Fruit fly (Drosophila melanogaster) whole organism, larva: ENCODE results near the gene Atet.

Experiments used
- noc ChIP-seq: fragments of 200-800 bp; sonication (Bioruptor generic); optimal IDR thresholded peaks from 3 replicates; lab custom pipeline; 2019; ENCODE audit warnings: missing biosample characterization, mild to moderate bottlenecking, missing genetic modification characterization, moderate library complexity

Gene Atet

dm6 chr2L:4345569-4346131 lies 11.9 kb downstream of the Atet start:
- TF ChIP-seq noc (tag; lab: Kevin White, UChicago), result no peak

- TF ChIP-seq noc (tag; lab: Kevin White, UChicago), result no peak
Measured at dm6 chr2L:4346619-4347310, 13.1 kb downstream of the Atet start.

DNA sequence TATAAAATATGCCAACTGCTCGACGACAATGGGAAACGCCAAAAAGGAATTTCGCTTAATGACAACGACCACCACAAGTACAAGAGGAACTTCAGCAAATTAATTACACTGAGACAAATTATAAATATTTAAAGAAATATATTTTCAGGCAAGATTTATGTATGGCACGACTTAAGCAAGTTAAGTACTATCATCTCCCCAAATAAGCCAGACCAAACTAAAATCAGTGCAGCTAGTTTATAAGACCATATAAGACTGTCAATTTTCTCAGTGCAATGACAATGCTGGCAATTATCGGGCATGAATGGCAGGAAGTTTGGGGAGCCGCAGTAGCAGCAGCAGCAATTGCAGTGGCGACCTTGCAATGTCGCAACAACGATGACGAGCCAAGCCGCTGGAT lies 14.8 kb downstream of the Atet start:
- no peak for TF ChIP-seq noc (tag; lab: Kevin White, UChicago)

- TF ChIP-seq noc (tag; lab: Kevin White, UChicago), result no peak
Measured at dm6 chr2L:4349677-4350076, 16.0 kb downstream of the Atet start.

DNA sequence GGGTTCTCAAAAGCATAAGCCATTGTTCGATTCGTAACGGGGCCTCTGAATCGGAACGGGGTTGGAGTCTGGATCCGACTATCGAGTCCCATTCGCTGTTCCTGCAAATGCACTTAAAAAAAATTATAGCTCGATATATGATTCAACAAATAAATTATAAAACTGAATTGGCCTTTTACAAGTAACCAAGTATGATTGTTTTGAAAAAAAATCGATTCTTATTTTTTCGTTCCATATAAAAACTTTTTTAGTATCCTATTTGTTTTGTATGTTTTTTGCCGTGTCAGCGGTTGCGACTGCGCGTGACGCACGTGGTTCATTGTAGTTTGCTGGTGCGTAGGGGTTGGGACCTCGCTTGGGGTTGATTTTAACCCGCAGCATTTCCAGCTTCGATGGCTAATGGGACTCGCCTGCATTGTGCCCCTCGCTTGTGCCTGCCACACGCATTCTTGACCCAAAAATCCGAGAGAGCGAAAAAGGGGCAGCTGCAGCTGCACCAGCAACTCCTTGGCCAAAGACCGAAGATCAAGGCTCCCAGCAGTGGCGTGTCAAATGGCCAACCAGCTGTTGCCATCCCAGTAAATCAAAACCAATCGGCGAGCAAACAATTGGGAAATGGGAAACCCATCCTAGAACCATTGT lies 17.1 kb downstream of the Atet start:
- TF ChIP-seq noc (tag; lab: Kevin White, UChicago), result no peak

DNA sequence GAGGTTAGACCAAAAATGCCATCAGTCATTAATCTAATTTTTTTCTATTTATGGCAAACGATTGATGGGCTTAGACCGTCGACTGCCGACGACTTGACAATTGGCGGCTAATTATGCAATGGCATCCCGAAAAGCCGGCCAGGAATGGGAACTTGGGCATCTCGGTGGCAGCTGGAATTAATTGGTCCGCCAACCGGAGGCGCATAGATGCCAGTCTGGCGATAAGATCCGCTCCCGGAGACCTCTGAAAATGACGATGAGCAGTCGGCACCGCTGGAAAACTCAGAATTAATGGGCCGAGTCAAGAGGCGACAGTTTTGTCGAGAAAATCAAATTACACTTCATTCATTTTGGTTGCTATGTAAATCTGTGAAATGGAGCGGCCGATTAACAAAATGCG lies 19.0 kb downstream of the Atet start, which contains the start of gene CG15429:
TSS of gene CG15429 (plus strand) at position 301 of the 400 bp plus-strand sequence.
- no peak for TF ChIP-seq noc (tag; lab: Kevin White, UChicago)

dm6 chr2L:4355066-4355465 lies 21.4 kb downstream of the Atet start:
- no peak for TF ChIP-seq noc (tag; lab: Kevin White, UChicago)

- no peak for TF ChIP-seq noc (tag; lab: Kevin White, UChicago)
Measured at dm6 chr2L:4359156-4359555, 25.4 kb downstream of the Atet start.

DNA sequence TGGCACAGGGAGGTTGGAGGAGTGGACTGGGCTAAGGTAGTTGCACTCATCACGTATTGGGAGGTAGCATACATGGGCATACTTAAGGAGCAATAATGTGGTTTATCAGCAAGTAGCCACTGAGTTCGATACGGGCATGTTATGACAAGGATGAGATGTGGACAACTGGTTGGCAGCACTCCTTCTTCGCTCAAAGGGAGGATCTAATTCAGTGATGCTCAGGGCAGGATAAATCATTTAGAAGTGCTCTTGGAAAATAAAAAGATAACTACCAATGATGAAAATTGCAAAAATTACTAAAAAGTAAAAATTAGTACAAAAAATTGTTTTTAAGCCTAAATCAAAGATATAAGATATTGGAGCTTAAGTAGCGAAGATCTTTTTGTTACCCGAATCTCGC lies 27.2 kb downstream of the Atet start:
- no peak for TF ChIP-seq noc (tag; lab: Kevin White, UChicago)

DNA sequence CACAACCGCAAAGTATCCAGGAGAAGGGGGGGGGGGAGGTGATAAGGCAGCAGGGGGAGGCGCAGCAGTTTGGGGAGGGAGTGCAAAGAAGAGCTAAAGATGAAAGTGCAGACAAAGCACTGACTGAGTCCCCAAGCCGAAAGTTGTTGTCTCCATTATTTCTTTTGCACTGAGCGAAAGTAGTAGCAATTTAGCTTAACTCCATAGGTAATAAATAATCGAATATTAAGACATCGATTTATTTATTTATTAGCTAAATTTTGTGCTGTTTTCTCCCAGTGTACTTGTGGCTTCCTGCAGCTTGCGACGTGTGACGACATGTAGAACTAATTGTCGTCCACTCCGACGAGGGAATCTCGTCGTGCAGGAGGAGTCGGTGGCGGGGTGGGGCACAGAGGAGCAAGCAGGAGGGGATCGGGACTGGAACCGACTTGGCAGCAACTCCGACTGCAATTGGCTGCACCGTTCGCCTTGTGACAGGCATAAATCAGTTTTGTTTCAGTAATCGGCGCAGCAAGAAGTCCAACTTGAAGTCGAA lies 27.8 kb downstream of the Atet start, which contains the start of gene Traf4:
TSS of gene Traf4 (plus strand) at position 488 of the 538 bp plus-strand sequence.
- TF ChIP-seq noc (tag; lab: Kevin White, UChicago), result no peak

DNA sequence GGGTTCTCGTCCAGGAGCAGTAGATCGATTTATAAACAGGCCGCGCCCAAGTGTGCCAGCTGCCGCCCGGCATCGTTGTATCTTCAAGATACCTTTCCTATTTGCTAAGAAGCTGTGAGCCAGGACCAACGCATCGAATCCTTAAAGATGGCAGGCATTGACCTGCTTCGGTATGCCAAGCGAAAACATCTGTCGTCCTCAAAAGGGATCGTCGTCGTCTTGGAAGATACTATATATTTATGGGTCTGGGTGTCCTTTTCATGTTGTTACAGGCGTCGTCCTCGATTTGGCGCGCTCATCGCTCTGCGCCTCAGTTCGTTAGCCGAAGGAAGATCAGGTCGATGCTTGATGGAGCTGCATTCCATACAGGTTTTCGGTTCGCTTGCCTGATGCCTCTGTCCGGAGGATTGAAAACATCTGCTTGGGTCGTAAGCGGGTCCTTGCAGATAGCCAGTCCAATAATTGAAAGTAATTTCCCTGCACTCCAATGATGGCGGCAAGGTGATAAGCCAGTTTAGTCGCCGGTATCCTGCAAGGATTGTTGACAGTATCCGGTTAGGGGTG lies 30.1 kb downstream of the Atet start:
- no peak for TF ChIP-seq noc (tag; lab: Kevin White, UChicago)

DNA sequence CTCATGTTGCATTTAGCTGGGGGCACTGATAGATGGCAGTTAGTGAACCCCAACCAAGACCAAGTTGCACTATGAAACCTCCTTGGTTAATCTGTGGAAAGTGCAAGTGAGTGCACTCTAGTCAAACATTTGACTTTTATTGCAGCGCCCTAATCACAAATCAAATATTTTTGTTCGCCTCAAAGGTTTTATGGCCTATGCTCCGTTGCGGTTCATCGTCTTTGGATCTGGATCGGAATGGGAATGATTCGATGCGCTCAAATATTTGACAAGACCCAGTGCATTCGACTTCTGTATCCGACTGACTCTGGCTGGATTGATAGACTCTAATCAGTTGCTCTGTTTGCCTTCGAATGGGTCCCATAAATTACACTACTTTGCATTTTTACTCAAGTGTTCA lies 31.2 kb downstream of the Atet start:
- TF ChIP-seq noc (tag; lab: Kevin White, UChicago), result no peak

- no peak for TF ChIP-seq noc (tag; lab: Kevin White, UChicago)
Measured at dm6 chr2L:4365792-4366326, 32.1 kb downstream of the Atet start.

dm6 chr2L:4366652-4367051 lies 32.9 kb downstream of the Atet start:
- no peak for TF ChIP-seq noc (tag; lab: Kevin White, UChicago)

dm6 chr2L:4368553-4369268 lies 35.0 kb downstream of the Atet start:
- no peak for TF ChIP-seq noc (tag; lab: Kevin White, UChicago)
